Worm (Caenorhabditis elegans) whole organism, L2 larva: Measurements from ENCODE around the gene F18A1.7.

Source experiments
- Y55F3AM.14 ChIP-seq: fragments of 200-800 bp; sonication (Bioruptor generic); optimal IDR thresholded peaks from 2 replicates; lab custom pipeline; 2018; ENCODE audit warnings: mild to moderate bottlenecking, missing genetic modification characterization, missing compliant biosample characterization
- ZK546.5 ChIP-seq: sonication (generic microtip); optimal IDR thresholded peaks from 2 replicates; lab custom pipeline; 2017; ENCODE audit warnings: missing biosample characterization, missing genetic modification characterization
- aly-2 ChIP-seq: fragments of 150-350 bp; optimal IDR thresholded peaks from 2 replicates; lab custom pipeline; 2014; ENCODE audit warnings: missing biosample characterization, missing genetic modification characterization
- ama-1 ChIP-seq: fragments of 150-350 bp; optimal IDR thresholded peaks from 2 replicates; lab custom pipeline; 2018; ENCODE audit warnings: inconsistent platforms
- ceh-82 ChIP-seq: fragments of 150-350 bp; optimal IDR thresholded peaks from 2 replicates; lab custom pipeline; 2014; ENCODE audit warnings: missing biosample characterization, missing genetic modification characterization
- egl-27 ChIP-seq: sonication (generic microtip); optimal IDR thresholded peaks from 3 replicates; lab custom pipeline; 2017; ENCODE audit warnings: missing biosample characterization, missing genetic modification reagents, missing genetic modification characterization
- elt-1 ChIP-seq: fragments of 150-350 bp; optimal IDR thresholded peaks from 2 replicates; lab custom pipeline; 2014; ENCODE audit warnings: missing biosample characterization, missing genetic modification characterization
- nhr-11 ChIP-seq: fragments of 150-350 bp; optimal IDR thresholded peaks from 2 replicates; lab custom pipeline; 2014; ENCODE audit warnings: missing biosample characterization, missing genetic modification characterization
- nhr-77 ChIP-seq: fragments of 150-350 bp; optimal IDR thresholded peaks from 2 replicates; lab custom pipeline; 2014; ENCODE audit warnings: missing biosample characterization, missing genetic modification characterization
- sma-3 ChIP-seq: sonication (generic microtip); optimal IDR thresholded peaks from 2 replicates; lab custom pipeline; 2016; ENCODE audit warnings: missing genetic modification reagents, missing genetic modification characterization, missing compliant biosample characterization
- snpc-4 ChIP-seq: fragments of 150-350 bp; optimal IDR thresholded peaks from 2 replicates; lab custom pipeline; 2014; ENCODE audit warnings: missing biosample characterization, missing genetic modification characterization
- unc-62 ChIP-seq: fragments of 150-350 bp; optimal IDR thresholded peaks from 2 replicates; lab custom pipeline; 2014; ENCODE audit warnings: missing biosample characterization, missing genetic modification reagents, missing genetic modification characterization
- ztf-1 ChIP-seq: fragments of 200-800 bp; sonication (Bioruptor generic); conservative IDR thresholded peaks from 2 replicates; pipeline ENCODE4 v1.3.6; 2022; ENCODE audit warnings: missing genetic modification characterization, missing compliant biosample characterization

ce11 chrII:7663704-7664660, at the start of gene F18A1.7, which contains the start of gene rpa-1:
- TF ChIP-seq aly-2 (tag; lab: Kevin White, UChicago) (no peak), elt-1 (no peak), ZK546.5 (tag; lab: Kevin White, UChicago) (no peak), unc-62 (GFP tag; lab: Kevin White, UChicago) (no peak), snpc-4 (tag; lab: Kevin White, UChicago) (no peak), ztf-1 (GFP tag; lab: Robert Waterston, UW) (no peak), nhr-11 (tag; lab: Kevin White, UChicago) (no peak), nhr-77 (tag; lab: Kevin White, UChicago) (no peak), egl-27 (tag; lab: Kevin White, UChicago) (no peak), Y55F3AM.14 (GFP tag; lab: Kevin White, UChicago) (no peak), ama-1 (no peak), sma-3 (no peak), ceh-82 (tag; lab: Kevin White, UChicago) (no peak)
